Worm (Caenorhabditis elegans) whole organism, mixed stage, embryonic: Measurements from ENCODE around the gene C08E8.10.

Experiments used
- M03D4.4 ChIP-seq: sonication (generic microtip); optimal IDR thresholded peaks from 2 replicates; lab custom pipeline; 2017; ENCODE audit warnings: mild to moderate bottlenecking, missing genetic modification characterization, missing compliant biosample characterization
- bed-3 ChIP-seq: fragments of 200-800 bp; sonication (Bioruptor generic); optimal IDR thresholded peaks from 3 replicates; lab custom pipeline; 2018; ENCODE audit warnings: mild to moderate bottlenecking, missing genetic modification characterization, moderate library complexity, missing compliant biosample characterization
- blmp-1 ChIP-seq: fragments of 150-350 bp; optimal IDR thresholded peaks from 2 replicates; lab custom pipeline; 2014; ENCODE audit warnings: missing biosample characterization, missing genetic modification characterization
- ceh-39 ChIP-seq: fragments of 150-350 bp; optimal IDR thresholded peaks from 2 replicates; lab custom pipeline; 2014; ENCODE audit warnings: missing biosample characterization, missing genetic modification characterization
- ceh-43 ChIP-seq: fragments of 200-800 bp; sonication (Bioruptor generic); optimal IDR thresholded peaks from 2 replicates; lab custom pipeline; 2018; ENCODE audit warnings: mild to moderate bottlenecking, missing genetic modification characterization, moderate library complexity, missing compliant biosample characterization
- ceh-83 ChIP-seq: fragments of 200-800 bp; sonication (Bioruptor generic); optimal IDR thresholded peaks from 2 replicates; lab custom pipeline; 2018; ENCODE audit warnings: mild to moderate bottlenecking, missing genetic modification characterization, missing compliant biosample characterization
- ces-1 ChIP-seq: fragments of 150-350 bp; optimal IDR thresholded peaks from 2 replicates; lab custom pipeline; 2014; ENCODE audit warnings: missing biosample characterization, missing genetic modification reagents, missing genetic modification characterization
- cnd-1 ChIP-seq: fragments of 200-800 bp; sonication (Bioruptor generic); optimal IDR thresholded peaks from 2 replicates; lab custom pipeline; 2018; ENCODE audit warnings: mild to moderate bottlenecking, missing genetic modification characterization, missing compliant biosample characterization
- drap-1 ChIP-seq: fragments of 200-800 bp; sonication (Bioruptor generic); optimal IDR thresholded peaks from 3 replicates; lab custom pipeline; 2018; ENCODE audit warnings: mild to moderate bottlenecking, missing genetic modification characterization, missing compliant biosample characterization
- elt-1 ChIP-seq: sonication (generic microtip); optimal IDR thresholded peaks from 2 replicates; lab custom pipeline; 2017; ENCODE audit warnings: missing genetic modification characterization, mild to moderate bottlenecking, missing compliant biosample characterization, antibody characterized with exemption, moderate library complexity, borderline replicate concordance; ENCODE audit not compliant: insufficient read depth
- elt-3 ChIP-seq: fragments of 150-350 bp; optimal IDR thresholded peaks from 2 replicates; lab custom pipeline; 2014; ENCODE audit warnings: missing biosample characterization, missing genetic modification characterization
- flh-1 ChIP-seq: fragments of 200-800 bp; sonication (Bioruptor generic); optimal IDR thresholded peaks from 2 replicates; lab custom pipeline; 2018; ENCODE audit warnings: mild to moderate bottlenecking, missing genetic modification characterization, moderate library complexity, missing compliant biosample characterization
- ham-2 ChIP-seq: fragments of 200-800 bp; sonication (Bioruptor generic); optimal IDR thresholded peaks from 2 replicates; lab custom pipeline; 2018; ENCODE audit warnings: mild to moderate bottlenecking, missing genetic modification characterization, missing compliant biosample characterization
- hlh-1 ChIP-seq: fragments of 150-350 bp; optimal IDR thresholded peaks from 2 replicates; lab custom pipeline; 2014; ENCODE audit warnings: missing biosample characterization, missing genetic modification reagents, missing genetic modification characterization
- lin-13 ChIP-seq: fragments of 150-350 bp; optimal IDR thresholded peaks from 2 replicates; lab custom pipeline; 2014; ENCODE audit warnings: missing biosample characterization, missing genetic modification characterization
- lsy-2 ChIP-seq: fragments of 150-350 bp; optimal IDR thresholded peaks from 2 replicates; lab custom pipeline; 2014; ENCODE audit warnings: missing biosample characterization, missing genetic modification characterization
- mab-5 ChIP-seq: fragments of 150-350 bp; optimal IDR thresholded peaks from 2 replicates; lab custom pipeline; 2014; ENCODE audit warnings: missing biosample characterization, missing genetic modification characterization
- mep-1 ChIP-seq: fragments of 150-350 bp; optimal IDR thresholded peaks from 2 replicates; lab custom pipeline; 2017; ENCODE audit warnings: missing biosample characterization, missing genetic modification reagents, missing genetic modification characterization, inconsistent platforms
- mls-2 ChIP-seq: sonication (generic microtip); optimal IDR thresholded peaks from 2 replicates; lab custom pipeline; 2016; ENCODE audit warnings: mild to moderate bottlenecking, missing genetic modification characterization, moderate library complexity, missing compliant biosample characterization
- nhr-12 ChIP-seq: fragments of 150-350 bp; optimal IDR thresholded peaks from 2 replicates; lab custom pipeline; 2014; ENCODE audit warnings: missing biosample characterization, missing genetic modification characterization
- nhr-2 ChIP-seq: fragments of 150-350 bp; optimal IDR thresholded peaks from 2 replicates; lab custom pipeline; 2014; ENCODE audit warnings: missing biosample characterization, missing genetic modification characterization
- nhr-237 ChIP-seq: fragments of 150-350 bp; optimal IDR thresholded peaks from 2 replicates; lab custom pipeline; 2014; ENCODE audit warnings: missing biosample characterization, missing genetic modification characterization
- nhr-28 ChIP-seq: fragments of 150-350 bp; optimal IDR thresholded peaks from 2 replicates; lab custom pipeline; 2014; ENCODE audit warnings: missing biosample characterization, missing genetic modification characterization
- nhr-76 ChIP-seq: sonication (generic microtip); optimal IDR thresholded peaks from 2 replicates; lab custom pipeline; 2017; ENCODE audit warnings: missing biosample characterization, missing genetic modification characterization
- sem-2 ChIP-seq: fragments of 200-800 bp; sonication (Bioruptor generic); optimal IDR thresholded peaks from 2 replicates; lab custom pipeline; 2018; ENCODE audit warnings: mild to moderate bottlenecking, missing genetic modification characterization, missing compliant biosample characterization
- snpc-4 ChIP-seq: fragments of 150-350 bp; optimal IDR thresholded peaks from 2 replicates; lab custom pipeline; 2014; ENCODE audit warnings: missing biosample characterization, missing genetic modification characterization
- sptf-1 ChIP-seq: sonication (generic microtip); optimal IDR thresholded peaks from 2 replicates; lab custom pipeline; 2017; ENCODE audit warnings: mild to moderate bottlenecking, missing genetic modification characterization, moderate library complexity, missing compliant biosample characterization
- unc-120 ChIP-seq: sonication (generic microtip); optimal IDR thresholded peaks from 2 replicates; lab custom pipeline; 2017; ENCODE audit warnings: missing genetic modification characterization, missing compliant biosample characterization; ENCODE audit not compliant: poor library complexity, severe bottlenecking
- unc-39 ChIP-seq: fragments of 150-350 bp; optimal IDR thresholded peaks from 2 replicates; lab custom pipeline; 2014; ENCODE audit warnings: missing biosample characterization, missing genetic modification characterization
- zip-8 ChIP-seq: fragments of 150-350 bp; optimal IDR thresholded peaks from 2 replicates; lab custom pipeline; 2014; ENCODE audit warnings: missing biosample characterization, missing genetic modification characterization
- ztf-11 ChIP-seq: fragments of 150-350 bp; optimal IDR thresholded peaks from 2 replicates; lab custom pipeline; 2014; ENCODE audit warnings: missing biosample characterization, missing genetic modification characterization

The C08E8.10 gene

ce11 chrV:18350046-18350445 lies 10.3 kb upstream of the C08E8.10 start, which contains the start of gene C08E8.3:
Gene C08E8.3 (plus strand): TSS chrV:18350129.
- TF ChIP-seq unc-120 (tag; lab: Kevin White, UChicago): no peak
- no peak for TF ChIP-seq elt-1 (tag; lab: Kevin White, UChicago)
- TF ChIP-seq mls-2: no peak
- TF ChIP-seq M03D4.4: no peak
- no peak for TF ChIP-seq snpc-4 (tag; lab: Kevin White, UChicago)
- no peak for TF ChIP-seq ceh-43
- no peak for TF ChIP-seq flh-1
- no peak for TF ChIP-seq mep-1
- no peak for TF ChIP-seq ztf-11 (tag; lab: Kevin White, UChicago)
- TF ChIP-seq cnd-1 (tag; lab: Kevin White, UChicago): no peak

DNA sequence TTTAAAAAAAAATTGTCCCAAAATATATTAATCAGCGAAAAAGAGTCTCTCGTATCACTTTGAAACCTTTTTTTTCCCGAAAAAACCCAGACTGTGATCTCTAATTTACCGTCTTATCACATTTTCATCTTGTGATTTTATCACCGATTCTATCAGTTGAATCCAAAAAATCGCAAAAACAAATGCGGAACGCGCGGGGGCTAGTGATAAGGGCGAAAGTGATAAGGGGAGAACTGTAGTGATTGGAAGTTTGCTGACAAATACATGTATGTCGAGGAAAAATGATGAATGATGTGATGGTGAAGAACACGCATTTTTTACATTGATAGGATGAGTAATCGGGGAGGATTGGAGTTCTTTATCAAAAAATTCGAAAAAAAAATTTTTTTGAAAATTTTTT lies 6.4 kb upstream of the C08E8.10 start:
- TF ChIP-seq ham-2 (no peak), elt-3 (tag; lab: Kevin White, UChicago) (peak; percentile 30)
- TF ChIP-seq, all 35 proteins: peak for 1

ce11 chrV:18344194-18344593 lies 4.5 kb upstream of the C08E8.10 start:
- TF ChIP-seq nhr-28: no peak
- no peak for TF ChIP-seq ham-2
- TF ChIP-seq zip-8: no peak
- no peak for TF ChIP-seq sptf-1 (tag; lab: Kevin White, UChicago)
- no peak for TF ChIP-seq ceh-43
- TF ChIP-seq nhr-237 (tag; lab: Kevin White, UChicago): no peak
- no peak for TF ChIP-seq elt-1 (tag; lab: Kevin White, UChicago)
- no peak for TF ChIP-seq ces-1 (GFP tag; lab: Kevin White, UChicago)
- TF ChIP-seq unc-39: no peak
- no peak for TF ChIP-seq mls-2
- no peak for TF ChIP-seq bed-3 (GFP tag; lab: Kevin White, UChicago)
- no peak for TF ChIP-seq drap-1 (GFP tag; lab: Kevin White, UChicago)
- no peak for TF ChIP-seq elt-3 (tag; lab: Kevin White, UChicago)
- TF ChIP-seq lin-13 (tag; lab: Kevin White, UChicago): no peak
- no peak for TF ChIP-seq nhr-2
- TF ChIP-seq ceh-39: no peak
- TF ChIP-seq, all 35 proteins: peak for 0

ce11 chrV:18337643-18338042 lies 2.1 kb downstream of the C08E8.10 start:
- TF ChIP-seq mab-5: no peak
- TF ChIP-seq, all 35 proteins: peak for 0

DNA sequence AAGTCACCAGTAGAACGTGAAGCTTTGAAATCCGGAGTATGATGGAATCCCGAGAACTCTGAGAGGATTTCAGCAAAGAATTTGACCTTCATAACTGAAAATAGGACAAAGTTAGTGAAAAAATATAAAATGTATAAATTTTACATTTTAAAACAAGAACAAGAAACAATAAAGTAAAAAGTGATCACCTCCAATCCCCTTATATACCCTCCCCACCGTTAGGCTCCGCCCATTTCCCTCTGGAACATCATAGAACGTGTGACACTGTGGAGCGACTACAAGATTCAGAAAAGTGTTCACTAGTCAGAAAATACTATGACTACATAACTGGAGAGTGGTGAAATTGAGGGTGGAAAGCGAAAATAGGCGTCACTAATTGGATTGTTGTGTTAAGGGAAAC lies 8.6 kb downstream of the C08E8.10 start, which contains the start of gene B0462.4:
B0462.4 (minus strand) TSS at position 101 of the 400 bp plus-strand sequence.
- TF ChIP-seq ztf-11 (tag; lab: Kevin White, UChicago): no peak
- TF ChIP-seq M03D4.4: no peak
- no peak for TF ChIP-seq elt-3 (tag; lab: Kevin White, UChicago)
- TF ChIP-seq zip-8: no peak
- no peak for TF ChIP-seq nhr-28
- no peak for TF ChIP-seq nhr-76 (tag; lab: Kevin White, UChicago)
- TF ChIP-seq ceh-83 (GFP tag; lab: Kevin White, UChicago): no peak
- no peak for TF ChIP-seq elt-1 (tag; lab: Kevin White, UChicago)
- no peak for TF ChIP-seq snpc-4 (tag; lab: Kevin White, UChicago)
- TF ChIP-seq ceh-43: no peak
- no peak for TF ChIP-seq unc-120 (tag; lab: Kevin White, UChicago)
- no peak for TF ChIP-seq lin-13 (tag; lab: Kevin White, UChicago)

- no peak for TF ChIP-seq mls-2
- TF ChIP-seq blmp-1 (tag; lab: Kevin White, UChicago): no peak
- no peak for TF ChIP-seq nhr-237 (tag; lab: Kevin White, UChicago)
- no peak for TF ChIP-seq nhr-12 (tag; lab: Kevin White, UChicago)
- TF ChIP-seq elt-3 (tag; lab: Kevin White, UChicago): no peak
- no peak for TF ChIP-seq mep-1
- no peak for TF ChIP-seq ceh-43
- TF ChIP-seq ztf-11 (tag; lab: Kevin White, UChicago): no peak
- TF ChIP-seq elt-1 (tag; lab: Kevin White, UChicago): no peak
- no peak for TF ChIP-seq bed-3 (GFP tag; lab: Kevin White, UChicago)
- no peak for TF ChIP-seq sem-2 (GFP tag; lab: Kevin White, UChicago)
- TF ChIP-seq lsy-2 (tag; lab: Kevin White, UChicago): no peak
- TF ChIP-seq M03D4.4: no peak
- no peak for TF ChIP-seq hlh-1
- TF ChIP-seq sptf-1 (tag; lab: Kevin White, UChicago): no peak
- no peak for TF ChIP-seq ham-2
- no peak for TF ChIP-seq mab-5
Measured at ce11 chrV:18324525-18324924, 15.2 kb downstream of the C08E8.10 start.
